Worm (Caenorhabditis elegans) whole organism, L4/young adult: ENCODE measurements around the gene aakg-4.

Experiments
- W03F9.2 ChIP-seq: fragments of 150-350 bp; optimal IDR thresholded peaks from 2 replicates; lab custom pipeline; 2014; ENCODE audit warnings: missing biosample characterization, missing genetic modification characterization
- dao-5 ChIP-seq: sonication (generic microtip); optimal IDR thresholded peaks from 2 replicates; lab custom pipeline; 2016; ENCODE audit warnings: missing genotype, missing genetic modification characterization, moderate library complexity, missing compliant biosample characterization
- him-1 ChIP-seq: sonication (generic microtip); optimal IDR thresholded peaks from 2 replicates; lab custom pipeline; 2016; ENCODE audit warnings: missing genotype, missing genetic modification reagents, missing genetic modification characterization, missing compliant biosample characterization

DNA sequence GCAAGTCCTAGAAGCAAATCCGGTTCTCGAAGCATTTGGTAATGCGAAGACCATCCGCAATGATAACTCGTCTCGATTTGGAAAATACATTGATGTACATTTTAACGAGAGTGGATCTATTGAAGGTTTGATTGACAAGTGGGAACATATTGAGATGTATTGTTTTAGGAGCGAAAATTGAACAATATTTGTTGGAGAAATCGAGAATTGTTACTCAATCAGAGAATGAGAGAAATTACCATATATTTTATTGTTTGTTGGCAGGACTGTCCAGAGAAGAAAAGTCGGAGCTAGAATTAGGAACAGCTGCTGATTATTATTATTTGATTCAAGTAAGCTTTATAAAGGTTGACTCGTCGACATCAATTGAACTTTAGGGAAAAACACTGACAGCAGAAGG is 14.6 kb downstream of the aakg-4 start:
- TF ChIP-seq him-1 (tag; lab: Kevin White, UChicago) (no peak), W03F9.2 (tag; lab: Kevin White, UChicago) (no peak), dao-5 (tag; lab: Kevin White, UChicago) (no peak)
